Worm (Caenorhabditis elegans) whole organism, L3 larva: ENCODE data around the gene gtf-2H3.

ENCODE experiments used
- aly-2 ChIP-seq: fragments of 150-350 bp; optimal IDR thresholded peaks from 2 replicates; lab custom pipeline; 2014; ENCODE audit warnings: missing biosample characterization, missing genetic modification characterization
- ceh-28 ChIP-seq: fragments of 150-350 bp; optimal IDR thresholded peaks from 2 replicates; lab custom pipeline; 2014; ENCODE audit warnings: missing biosample characterization, missing genetic modification reagents, missing genetic modification characterization
- fkh-10 ChIP-seq: sonication (generic microtip); optimal IDR thresholded peaks from 2 replicates; lab custom pipeline; 2017; ENCODE audit warnings: missing biosample characterization, missing genetic modification reagents, missing genetic modification characterization
- fos-1 ChIP-seq: fragments of 150-350 bp; optimal IDR thresholded peaks from 2 replicates; lab custom pipeline; 2014; ENCODE audit warnings: missing biosample characterization, missing genetic modification characterization
- mdl-1 ChIP-seq: fragments of 150-350 bp; optimal IDR thresholded peaks from 2 replicates; lab custom pipeline; 2014; ENCODE audit warnings: missing biosample characterization, missing genetic modification characterization
- nhr-237 ChIP-seq: fragments of 150-350 bp; optimal IDR thresholded peaks from 2 replicates; lab custom pipeline; 2014; ENCODE audit warnings: missing biosample characterization, missing genetic modification characterization
- nhr-28 ChIP-seq: fragments of 150-350 bp; optimal IDR thresholded peaks from 2 replicates; lab custom pipeline; 2014; ENCODE audit warnings: missing biosample characterization, missing genetic modification characterization
- nhr-43 ChIP-seq: sonication (generic microtip); optimal IDR thresholded peaks from 2 replicates; lab custom pipeline; 2016; ENCODE audit warnings: mild to moderate bottlenecking, missing genetic modification characterization, missing compliant biosample characterization; ENCODE audit not compliant: poor library complexity, severe bottlenecking
- nhr-76 ChIP-seq: fragments of 150-350 bp; sonication (generic microtip); optimal IDR thresholded peaks from 5 replicates; lab custom pipeline; 2014; ENCODE audit warnings: missing biosample characterization, missing genetic modification characterization
- unc-62 ChIP-seq: fragments of 150-350 bp; sonication (generic microtip); optimal IDR thresholded peaks from 4 replicates; lab custom pipeline; 2014; ENCODE audit warnings: missing biosample characterization, missing genetic modification reagents, missing genetic modification characterization
- zag-1 ChIP-seq: fragments of 150-350 bp; optimal IDR thresholded peaks from 2 replicates; lab custom pipeline; 2014; ENCODE audit warnings: missing biosample characterization, missing genetic modification characterization
- ztf-11 ChIP-seq: fragments of 150-350 bp; optimal IDR thresholded peaks from 2 replicates; lab custom pipeline; 2014; ENCODE audit warnings: missing biosample characterization, missing genetic modification characterization

DNA sequence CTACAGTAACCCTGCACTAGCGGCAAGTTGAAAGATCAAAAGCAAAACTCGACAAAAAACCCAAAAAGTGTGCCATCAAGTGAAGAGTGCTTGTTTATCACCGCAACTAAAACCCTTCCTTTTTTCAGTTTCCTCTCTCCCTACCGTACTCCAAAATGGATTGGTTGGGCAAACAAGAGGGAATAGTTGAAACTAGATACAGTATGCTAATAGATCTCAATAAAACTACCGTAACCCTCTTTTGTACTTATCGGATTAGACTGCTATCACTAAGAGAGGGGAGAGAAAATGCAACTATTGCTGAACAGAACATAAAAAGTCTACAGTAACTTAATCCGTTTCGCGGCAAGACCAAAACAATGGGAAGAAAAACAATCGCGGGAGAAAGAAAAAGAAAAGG, 24.6 kb downstream of the gtf-2H3 start:
- TF ChIP-seq fos-1 (tag; lab: Kevin White, UChicago), result no peak
- no peak for TF ChIP-seq unc-62 (GFP tag; lab: Kevin White, UChicago)
- no peak for TF ChIP-seq nhr-43
- no peak for TF ChIP-seq ztf-11 (tag; lab: Kevin White, UChicago)
- TF ChIP-seq mdl-1 (tag; lab: Kevin White, UChicago), result no peak
- TF ChIP-seq fkh-10 (GFP tag; lab: Kevin White, UChicago), result no peak
- TF ChIP-seq nhr-237 (tag; lab: Kevin White, UChicago), result no peak
- TF ChIP-seq nhr-28, result no peak
- no peak for TF ChIP-seq nhr-76 (tag; lab: Kevin White, UChicago)
- no peak for TF ChIP-seq ceh-28 (tag; lab: Kevin White, UChicago)
- TF ChIP-seq aly-2 (tag; lab: Kevin White, UChicago), result no peak
- no peak for TF ChIP-seq zag-1 (tag; lab: Kevin White, UChicago)
